Worm (Caenorhabditis elegans) whole organism, L1 larva: ENCODE results near the gene ugt-2.

Experiments used
- C04F5.9 ChIP-seq: sonication (generic microtip); optimal IDR thresholded peaks from 2 replicates; lab custom pipeline; 2016; ENCODE audit warnings: missing genetic modification characterization, missing compliant biosample characterization
- C16A3.4 ChIP-seq: fragments of 150-350 bp; optimal IDR thresholded peaks from 2 replicates; lab custom pipeline; 2014; ENCODE audit warnings: missing biosample characterization, missing genetic modification characterization
- C34B4.2 ChIP-seq: sonication (generic microtip); optimal IDR thresholded peaks from 2 replicates; lab custom pipeline; 2017; ENCODE audit warnings: mild to moderate bottlenecking, missing genetic modification characterization, missing compliant biosample characterization
- F16B12.6 ChIP-seq: fragments of 150-350 bp; optimal IDR thresholded peaks from 2 replicates; lab custom pipeline; 2014; ENCODE audit warnings: missing biosample characterization, missing genetic modification characterization
- Y116A8C.19 ChIP-seq: sonication (generic microtip); optimal IDR thresholded peaks from 2 replicates; lab custom pipeline; 2016; ENCODE audit warnings: missing compliant biosample characterization, missing genetic modification characterization, borderline replicate concordance
- aha-1 ChIP-seq: fragments of 150-350 bp; optimal IDR thresholded peaks from 2 replicates; lab custom pipeline; 2014; ENCODE audit warnings: missing biosample characterization, missing genetic modification characterization
- alr-1 ChIP-seq: fragments of 200-800 bp; sonication (Bioruptor generic); optimal IDR thresholded peaks from 2 replicates; lab custom pipeline; 2018; ENCODE audit warnings: borderline replicate concordance, mild to moderate bottlenecking, missing genetic modification characterization, missing compliant biosample characterization
- ama-1 ChIP-seq: fragments of 150-350 bp; optimal IDR thresholded peaks from 2 replicates; lab custom pipeline; 2014
- ceh-8 ChIP-seq: fragments of 200-800 bp; sonication (Bioruptor generic); optimal IDR thresholded peaks from 2 replicates; lab custom pipeline; 2018; ENCODE audit warnings: mild to moderate bottlenecking, missing genetic modification characterization, moderate library complexity, missing compliant biosample characterization
- ceh-88 ChIP-seq: fragments of 200-800 bp; sonication (Bioruptor generic); IDR thresholded peaks from 2 replicates; pipeline ENCODE4 v1.3.6; 2022; ENCODE audit warnings: missing genetic modification characterization, missing compliant biosample characterization
- dpl-1 ChIP-seq, 3 experiments: fragments of 150-350 bp in 2 of 3; sonication (generic microtip) in 1 of 3; optimal IDR thresholded peaks; 2 replicates each; lab custom pipeline; 2014 to 2017; ENCODE audit warnings: missing biosample characterization in 3 of 3, missing genetic modification characterization in 3 of 3, missing genetic modification reagents in 3 of 3
- efl-3 ChIP-seq: fragments of 200-800 bp; sonication (Bioruptor generic); optimal IDR thresholded peaks from 2 replicates; lab custom pipeline; 2018; ENCODE audit warnings: mild to moderate bottlenecking, missing genetic modification characterization, missing compliant biosample characterization
- egl-27 ChIP-seq, 2 experiments: fragments of 150-350 bp in 1 of 2; sonication (generic microtip); optimal IDR thresholded peaks; 3 replicates each; lab custom pipeline; 2017 to 2018; ENCODE audit warnings: missing biosample characterization in 2 of 2, missing genetic modification characterization in 2 of 2, missing genetic modification reagents in 2 of 2
- elt-2 ChIP-seq: sonication (generic microtip); optimal IDR thresholded peaks from 2 replicates; lab custom pipeline; 2016; ENCODE audit warnings: missing genetic modification characterization, mild to moderate bottlenecking, inconsistent platforms, missing compliant biosample characterization, missing genetic modification reagents
- elt-3 ChIP-seq, 6 experiments: fragments of 150-350 bp in 1 of 6; sonication (generic microtip); optimal IDR thresholded peaks; 2 replicates each; lab custom pipeline; 2017 to 2018; ENCODE audit warnings: missing biosample characterization in 6 of 6, missing genetic modification characterization in 6 of 6, inconsistent platforms in 1 of 6
- fkh-10 ChIP-seq: sonication (generic microtip); optimal IDR thresholded peaks from 2 replicates; lab custom pipeline; 2017; ENCODE audit warnings: missing biosample characterization, missing genetic modification reagents, missing genetic modification characterization
- fkh-4 ChIP-seq: sonication (generic microtip); optimal IDR thresholded peaks from 2 replicates; lab custom pipeline; 2016; ENCODE audit warnings: missing compliant biosample characterization, missing genetic modification characterization, borderline replicate concordance
- fkh-8 ChIP-seq: sonication (generic microtip); optimal IDR thresholded peaks from 2 replicates; lab custom pipeline; 2016; ENCODE audit warnings: mild to moderate bottlenecking, missing genetic modification characterization, missing compliant biosample characterization
- fos-1 ChIP-seq: fragments of 150-350 bp; optimal IDR thresholded peaks from 2 replicates; lab custom pipeline; 2014; ENCODE audit warnings: missing biosample characterization, missing genetic modification characterization
- hlh-4 ChIP-seq: sonication (generic microtip); optimal IDR thresholded peaks from 2 replicates; lab custom pipeline; 2016; ENCODE audit warnings: mild to moderate bottlenecking, missing genetic modification characterization, missing compliant biosample characterization
- isw-1 ChIP-seq: fragments of 200-800 bp; sonication (Bioruptor generic); IDR thresholded peaks from 2 replicates; pipeline ENCODE4 v1.3.6; 2022; ENCODE audit warnings: missing genetic modification characterization, missing compliant biosample characterization
- jun-1 ChIP-seq: fragments of 150-350 bp; optimal IDR thresholded peaks from 2 replicates; lab custom pipeline; 2014; ENCODE audit warnings: missing biosample characterization, missing genetic modification reagents, missing genetic modification characterization
- lin-13 ChIP-seq: fragments of 150-350 bp; optimal IDR thresholded peaks from 2 replicates; lab custom pipeline; 2014; ENCODE audit warnings: missing biosample characterization, missing genetic modification reagents, missing genetic modification characterization
- lin-14 ChIP-seq: fragments of 200-800 bp; sonication (Bioruptor generic); optimal IDR thresholded peaks from 2 replicates; lab custom pipeline; 2018; ENCODE audit warnings: mild to moderate bottlenecking, missing genetic modification characterization, moderate library complexity, missing compliant biosample characterization
- lin-15B ChIP-seq: fragments of 150-350 bp; sonication (generic microtip); optimal IDR thresholded peaks from 3 replicates; lab custom pipeline; 2014; ENCODE audit warnings: missing biosample characterization, missing genetic modification characterization
- lin-39 ChIP-seq: fragments of 150-350 bp; optimal IDR thresholded peaks from 2 replicates; lab custom pipeline; 2014; ENCODE audit warnings: missing biosample characterization, missing genetic modification reagents, missing genetic modification characterization
- lir-3 ChIP-seq: sonication (generic microtip); optimal IDR thresholded peaks from 2 replicates; lab custom pipeline; 2016; ENCODE audit warnings: mild to moderate bottlenecking, missing genetic modification characterization, moderate library complexity, missing compliant biosample characterization; ENCODE audit not compliant: poor library complexity
- mab-9 ChIP-seq: fragments of 200-800 bp; sonication (Bioruptor generic); IDR thresholded peaks from 2 replicates; pipeline ENCODE4 v1.3.6; 2022; ENCODE audit warnings: missing genetic modification reagents, missing genetic modification characterization, missing compliant biosample characterization
- mdl-1 ChIP-seq, 2 experiments: fragments of 150-350 bp; optimal IDR thresholded peaks; 2 replicates each; lab custom pipeline; 2014 to 2017; ENCODE audit warnings: missing biosample characterization in 2 of 2, missing genetic modification characterization in 2 of 2, inconsistent platforms in 1 of 2
- mep-1 ChIP-seq: fragments of 150-350 bp; optimal IDR thresholded peaks from 2 replicates; lab custom pipeline; 2014; ENCODE audit warnings: missing biosample characterization, missing genetic modification characterization
- nhr-237 ChIP-seq: fragments of 150-350 bp; optimal IDR thresholded peaks from 2 replicates; lab custom pipeline; 2014; ENCODE audit warnings: missing biosample characterization, missing genetic modification characterization
- nhr-28 ChIP-seq: fragments of 150-350 bp; optimal IDR thresholded peaks from 2 replicates; lab custom pipeline; 2014; ENCODE audit warnings: missing biosample characterization, missing genetic modification characterization
- nhr-71 ChIP-seq: sonication (generic microtip); optimal IDR thresholded peaks from 2 replicates; lab custom pipeline; 2016; ENCODE audit warnings: mild to moderate bottlenecking, missing genetic modification characterization, moderate library complexity, missing compliant biosample characterization
- nhr-77 ChIP-seq: fragments of 150-350 bp; optimal IDR thresholded peaks from 2 replicates; lab custom pipeline; 2014; ENCODE audit warnings: missing biosample characterization, missing genetic modification characterization
- nhr-85 ChIP-seq: sonication (generic microtip); peaks from one replicate; lab custom pipeline; 2016; ENCODE audit warnings: missing genetic modification characterization, inconsistent platforms, missing compliant biosample characterization
- nhr-90 ChIP-seq: sonication (generic microtip); optimal IDR thresholded peaks from 2 replicates; lab custom pipeline; 2016; ENCODE audit warnings: mild to moderate bottlenecking, missing genetic modification characterization, missing compliant biosample characterization; ENCODE audit not compliant: poor library complexity
- pag-3 ChIP-seq: sonication (generic microtip); optimal IDR thresholded peaks from 2 replicates; lab custom pipeline; 2017; ENCODE audit warnings: missing genetic modification characterization, mild to moderate bottlenecking, missing compliant biosample characterization, antibody characterized with exemption, borderline replicate concordance; ENCODE audit not compliant: insufficient read depth
- pqm-1 ChIP-seq: sonication (generic microtip); optimal IDR thresholded peaks from 3 replicates; lab custom pipeline; 2017; ENCODE audit warnings: missing biosample characterization, missing genetic modification characterization
- rnt-1 ChIP-seq: sonication (generic microtip); optimal IDR thresholded peaks from 2 replicates; lab custom pipeline; 2016; ENCODE audit warnings: mild to moderate bottlenecking, missing genetic modification characterization, moderate library complexity, missing compliant biosample characterization
- skn-1 ChIP-seq: fragments of 150-350 bp; optimal IDR thresholded peaks from 2 replicates; lab custom pipeline; 2014; ENCODE audit warnings: missing biosample characterization, missing genetic modification characterization
- snu-23 ChIP-seq: sonication (generic microtip); optimal IDR thresholded peaks from 2 replicates; lab custom pipeline; 2016; ENCODE audit warnings: missing genetic modification characterization, missing compliant biosample characterization
- swsn-7 ChIP-seq: sonication (generic microtip); optimal IDR thresholded peaks from 2 replicates; lab custom pipeline; 2016; ENCODE audit warnings: missing genetic modification characterization, missing compliant biosample characterization
- tbx-2 ChIP-seq: sonication (generic microtip); optimal IDR thresholded peaks from 2 replicates; lab custom pipeline; 2016; ENCODE audit warnings: missing genetic modification characterization, missing compliant biosample characterization
- tlp-1 ChIP-seq: fragments of 150-350 bp; optimal IDR thresholded peaks from 2 replicates; lab custom pipeline; 2014; ENCODE audit warnings: missing biosample characterization, missing genetic modification characterization
- unc-62 ChIP-seq: fragments of 150-350 bp; optimal IDR thresholded peaks from 2 replicates; lab custom pipeline; 2014; ENCODE audit warnings: missing biosample characterization, missing genetic modification reagents, missing genetic modification characterization
- unc-98 ChIP-seq: fragments of 200-800 bp; sonication (Bioruptor generic); IDR thresholded peaks from 2 replicates; pipeline ENCODE4 v1.3.6; 2022; ENCODE audit warnings: missing genetic modification characterization, missing compliant biosample characterization
- vab-15 ChIP-seq: sonication (generic microtip); optimal IDR thresholded peaks from 2 replicates; lab custom pipeline; 2017; ENCODE audit warnings: missing genotype, mild to moderate bottlenecking, missing genetic modification characterization, missing compliant biosample characterization
- ztf-11 ChIP-seq, 2 experiments: sonication (generic microtip); optimal IDR thresholded peaks; 2 replicates each; lab custom pipeline; 2016 to 2017; ENCODE audit warnings: missing genetic modification characterization in 2 of 2, missing biosample characterization in 1 of 2, missing compliant biosample characterization in 1 of 2

Gene ugt-2

ce11 chrV:10352928-10353427 lies 45.6 kb upstream of the ugt-2 start, which contains the start of gene nol-56 (continued):
- no peak for TF ChIP-seq nhr-28 (tag; lab: Kevin White, UChicago)
- peak; percentile 97 for TF ChIP-seq mep-1 (tag; lab: Kevin White, UChicago)
- TF ChIP-seq elt-2, result peak; percentile 58
- TF ChIP-seq nhr-85 (tag; lab: Kevin White, UChicago), result peak; percentile 87
- no peak for TF ChIP-seq fkh-10 (GFP tag; lab: Kevin White, UChicago)
- peak; percentile 77 for TF ChIP-seq fkh-8 (tag; lab: Kevin White, UChicago)
- no peak for TF ChIP-seq aha-1 (tag; lab: Kevin White, UChicago)
- peak; percentile 92 for TF ChIP-seq swsn-7 (tag; lab: Kevin White, UChicago)
- TF ChIP-seq dpl-1 (GFP tag; optimal IDR thresholded peaks at IDR 0.05; lab: Kevin White, UChicago), result peak; percentile 81 to 86 (median 85)
- no peak for TF ChIP-seq unc-98
- TF ChIP-seq fkh-4 (tag; lab: Kevin White, UChicago), result peak; percentile 43
- peak in 1 of 2 experiments; percentile 86 for TF ChIP-seq ztf-11 (tag; optimal IDR thresholded peaks at IDR 0.05; lab: Kevin White, UChicago)
- TF ChIP-seq pqm-1, result no peak
- peak; percentile 95 for TF ChIP-seq rnt-1 (tag; lab: Kevin White, UChicago)
- peak; percentile 87 for TF ChIP-seq lin-14
- TF ChIP-seq C16A3.4 (tag; lab: Kevin White, UChicago), result peak; percentile 87
- no peak for TF ChIP-seq tlp-1 (tag; lab: Kevin White, UChicago)
- TF ChIP-seq ama-1 (lab: Kevin White, UChicago), result no peak
- peak; percentile 2 for TF ChIP-seq Y116A8C.19 (tag; lab: Kevin White, UChicago)
- peak; percentile 62 for TF ChIP-seq mab-9
- TF ChIP-seq ceh-8 (GFP tag; lab: Kevin White, UChicago), result peak; percentile 54
- peak in 1 of 2 experiments; percentile 73 for TF ChIP-seq mdl-1 (tag; optimal IDR thresholded peaks at IDR 0.05; lab: Kevin White, UChicago)
- peak; percentile 75 for TF ChIP-seq skn-1 (tag; lab: Kevin White, UChicago)
- TF ChIP-seq C04F5.9 (tag; lab: Kevin White, UChicago), result peak; percentile 74
- TF ChIP-seq nhr-237 (tag; lab: Kevin White, UChicago), result peak; percentile 28
- TF ChIP-seq F16B12.6 (tag; lab: Kevin White, UChicago), result peak; percentile 47
- no peak for TF ChIP-seq vab-15 (tag; lab: Kevin White, UChicago)
- TF ChIP-seq nhr-77 (tag; lab: Kevin White, UChicago), result peak; percentile 37
- TF ChIP-seq fos-1, result peak; percentile 44
- peak; percentile 81 for TF ChIP-seq lin-13
- TF ChIP-seq nhr-71 (tag; lab: Kevin White, UChicago), result peak; percentile 93
- peak; percentile 89 for TF ChIP-seq tbx-2 (tag; lab: Kevin White, UChicago)
- peak; percentile 90 for TF ChIP-seq nhr-90 (tag; lab: Kevin White, UChicago)
- TF ChIP-seq, all 84 proteins: peak for 56

ce11 chrV:10355773-10356335 lies 42.7 kb upstream of the ugt-2 start, which contains the start of gene sluh-7:
Gene sluh-7, minus strand, starts transcription at chrV:10355823.
- TF ChIP-seq pag-3 (tag; lab: Kevin White, UChicago), result no peak
- peak in 1 of 2 experiments; percentile 35 for TF ChIP-seq mdl-1 (tag; optimal IDR thresholded peaks at IDR 0.05; lab: Kevin White, UChicago)
- TF ChIP-seq alr-1, result no peak
- peak; percentile 11 for TF ChIP-seq efl-3 (GFP tag; lab: Kevin White, UChicago)
- TF ChIP-seq nhr-90 (tag; lab: Kevin White, UChicago), result peak; percentile 97
- TF ChIP-seq ama-1 (lab: Kevin White, UChicago), result no peak
- TF ChIP-seq rnt-1 (tag; lab: Kevin White, UChicago), result peak; percentile 99
- peak; percentile 79 for TF ChIP-seq lin-15B
- peak; percentile 69 for TF ChIP-seq ceh-88 (GFP tag; lab: Robert Waterston, UW)
- peak; percentile 87 for TF ChIP-seq snu-23 (GFP tag; lab: Kevin White, UChicago)
- no peak for TF ChIP-seq C34B4.2 (tag; lab: Kevin White, UChicago)
- TF ChIP-seq nhr-85 (tag; lab: Kevin White, UChicago), result peak; percentile 95
- TF ChIP-seq nhr-71 (tag; lab: Kevin White, UChicago), result peak; percentile 94
- peak; percentile 73 for TF ChIP-seq skn-1 (tag; lab: Kevin White, UChicago)
- TF ChIP-seq lin-39 (tag; lab: Kevin White, UChicago), result peak; percentile 65
- TF ChIP-seq Y116A8C.19 (tag; lab: Kevin White, UChicago), result peak; percentile 77
- no peak for TF ChIP-seq nhr-28 (tag; lab: Kevin White, UChicago)
- no peak for TF ChIP-seq jun-1 (tag; lab: Kevin White, UChicago)
- TF ChIP-seq unc-62 (GFP tag; lab: Kevin White, UChicago), result no peak
- peak in 2 of 6 experiments; percentile 54 to 71 for TF ChIP-seq elt-3 (tag; optimal IDR thresholded peaks at IDR 0.05; lab: Kevin White, UChicago)
- peak; percentile 3 for TF ChIP-seq hlh-4 (tag; lab: Kevin White, UChicago)
- no peak for TF ChIP-seq egl-27 (tag; optimal IDR thresholded peaks at IDR 0.05; lab: Kevin White, UChicago)
- TF ChIP-seq lir-3 (tag; lab: Kevin White, UChicago), result peak; percentile 97
- TF ChIP-seq lin-14, result peak; percentile 81
- TF ChIP-seq isw-1 (GFP tag; lab: Robert Waterston, UW), result peak; percentile 82
